Worm (Caenorhabditis elegans) whole organism, L4 larva: ENCODE data around the gene clec-241.

Experiments
- F10B5.3 ChIP-seq: sonication (generic microtip); optimal IDR thresholded peaks from 2 replicates; lab custom pipeline; 2016; ENCODE audit warnings: mild to moderate bottlenecking, missing genetic modification characterization, missing compliant biosample characterization
- F44E2.7 ChIP-seq: fragments of 200-800 bp; sonication (Bioruptor generic); IDR thresholded peaks from 2 replicates; pipeline ENCODE4 v2.1.2; 2022; ENCODE audit warnings: missing genetic modification characterization, missing compliant biosample characterization
- F49E8.2 ChIP-seq: sonication (generic microtip); optimal IDR thresholded peaks from 2 replicates; lab custom pipeline; 2016; ENCODE audit warnings: missing compliant biosample characterization, mild to moderate bottlenecking, missing genetic modification characterization, borderline replicate concordance
- Y105C5A.15 ChIP-seq: fragments of 200-800 bp; sonication (Bioruptor generic); IDR thresholded peaks from 2 replicates; pipeline ENCODE4 v1.3.6; 2022; ENCODE audit warnings: missing genetic modification characterization, missing compliant biosample characterization
- ZK337.2 ChIP-seq: fragments of 200-800 bp; sonication (Bioruptor generic); IDR thresholded peaks from 2 replicates; pipeline ENCODE4 v1.3.6; 2022; ENCODE audit warnings: missing genetic modification reagents, missing genetic modification characterization, missing compliant biosample characterization
- ama-1 ChIP-seq: fragments of 150-350 bp; optimal IDR thresholded peaks from 2 replicates; lab custom pipeline; 2014; ENCODE audit warnings: inconsistent platforms, mixed read lengths
- arid-1 ChIP-seq: fragments of 200-800 bp; sonication (Bioruptor generic); conservative IDR thresholded peaks from 2 replicates; pipeline ENCODE4 v1.3.6; 2022; ENCODE audit warnings: missing genetic modification reagents, missing genetic modification characterization, missing compliant biosample characterization
- ceh-28 ChIP-seq: fragments of 150-350 bp; optimal IDR thresholded peaks from 2 replicates; lab custom pipeline; 2014; ENCODE audit warnings: missing biosample characterization, missing genetic modification reagents, missing genetic modification characterization
- ceh-32 ChIP-seq: sonication (generic microtip); optimal IDR thresholded peaks from 2 replicates; lab custom pipeline; 2016; ENCODE audit warnings: mild to moderate bottlenecking, missing genetic modification characterization, missing compliant biosample characterization; ENCODE audit not compliant: poor library complexity
- ceh-44 ChIP-seq: fragments of 200-800 bp; sonication (Bioruptor generic); IDR thresholded peaks from 2 replicates; pipeline ENCODE4 v1.3.6; 2022; ENCODE audit warnings: missing genetic modification reagents, missing genetic modification characterization, missing compliant biosample characterization
- ces-1 ChIP-seq: fragments of 150-350 bp; sonication (generic microtip); optimal IDR thresholded peaks from 4 replicates; lab custom pipeline; 2014; ENCODE audit warnings: missing biosample characterization, missing genetic modification reagents, missing genetic modification characterization
- daf-12 ChIP-seq: fragments of 150-350 bp; optimal IDR thresholded peaks from 2 replicates; lab custom pipeline; 2014; ENCODE audit warnings: missing biosample characterization, missing genetic modification reagents, missing genetic modification characterization
- daf-19 ChIP-seq: fragments of 200-800 bp; sonication (Bioruptor generic); conservative IDR thresholded peaks from 2 replicates; pipeline ENCODE4 v1.3.6; 2022; ENCODE audit warnings: missing genetic modification characterization, missing compliant biosample characterization
- duxl-1 ChIP-seq: sonication (generic microtip); optimal IDR thresholded peaks from 2 replicates; lab custom pipeline; 2016; ENCODE audit warnings: mild to moderate bottlenecking, missing genetic modification characterization, moderate library complexity, missing compliant biosample characterization; ENCODE audit not compliant: poor library complexity
- dve-1 ChIP-seq: sonication (generic microtip); optimal IDR thresholded peaks from 2 replicates; lab custom pipeline; 2017; ENCODE audit warnings: antibody characterized with exemption, mild to moderate bottlenecking, missing genetic modification characterization, missing compliant biosample characterization; ENCODE audit not compliant: insufficient read depth
- egl-43 ChIP-seq: fragments of 200-800 bp; sonication (Bioruptor generic); IDR thresholded peaks from 2 replicates; pipeline ENCODE4 v1.3.6; 2022; ENCODE audit warnings: missing genetic modification reagents, missing genetic modification characterization, missing compliant biosample characterization
- fkh-10 ChIP-seq: fragments of 150-350 bp; optimal IDR thresholded peaks from 2 replicates; lab custom pipeline; 2014; ENCODE audit warnings: missing biosample characterization, missing genetic modification reagents, missing genetic modification characterization
- hlh-30 ChIP-seq: sonication (generic microtip); optimal IDR thresholded peaks from 2 replicates; lab custom pipeline; 2017; ENCODE audit warnings: antibody characterized with exemption, mild to moderate bottlenecking, missing genetic modification characterization, missing compliant biosample characterization; ENCODE audit not compliant: insufficient read depth
- lim-7 ChIP-seq: fragments of 200-800 bp; sonication (Bioruptor generic); IDR thresholded peaks from 2 replicates; pipeline ENCODE4 v1.3.6; 2022; ENCODE audit warnings: missing genetic modification characterization, missing compliant biosample characterization
- lin-1 ChIP-seq: fragments of 200-800 bp; sonication (Bioruptor generic); IDR thresholded peaks from 2 replicates; pipeline ENCODE4 v1.3.6; 2022; ENCODE audit warnings: missing genetic modification reagents, missing genetic modification characterization, missing compliant biosample characterization
- lin-13 ChIP-seq: fragments of 150-350 bp; optimal IDR thresholded peaks from 2 replicates; lab custom pipeline; 2014; ENCODE audit warnings: missing biosample characterization, missing genetic modification reagents, missing genetic modification characterization
- madf-5 ChIP-seq, 2 experiments: fragments of 200-800 bp; sonication (Bioruptor generic); IDR thresholded peaks; 2 replicates each; pipeline ENCODE4 v1.3.6; 2022; ENCODE audit warnings: missing compliant biosample characterization in 2 of 2, missing genetic modification characterization in 2 of 2
- mep-1 ChIP-seq: fragments of 150-350 bp; sonication (generic microtip); optimal IDR thresholded peaks from 3 replicates; lab custom pipeline; 2014; ENCODE audit warnings: missing biosample characterization, missing genetic modification characterization
- mes-2 ChIP-seq: sonication (generic microtip); optimal IDR thresholded peaks from 2 replicates; lab custom pipeline; 2016; ENCODE audit warnings: missing genotype, mild to moderate bottlenecking, missing genetic modification characterization, missing compliant biosample characterization; ENCODE audit not compliant: poor library complexity, severe bottlenecking
- mxl-3 ChIP-seq: fragments of 200-800 bp; sonication (Bioruptor generic); optimal IDR thresholded peaks from 2 replicates; lab custom pipeline; 2018; ENCODE audit warnings: mild to moderate bottlenecking, missing genetic modification characterization, missing compliant biosample characterization
- nhr-111 ChIP-seq: fragments of 200-800 bp; sonication (Bioruptor generic); optimal IDR thresholded peaks from 2 replicates; lab custom pipeline; 2018; ENCODE audit warnings: mild to moderate bottlenecking, missing genetic modification characterization, missing compliant biosample characterization
- nhr-42 ChIP-seq: fragments of 200-800 bp; sonication (Bioruptor generic); IDR thresholded peaks from 2 replicates; pipeline ENCODE4 v1.3.6; 2022; ENCODE audit warnings: missing genetic modification characterization, missing compliant biosample characterization
- php-3 ChIP-seq: fragments of 200-800 bp; sonication (Bioruptor generic); IDR thresholded peaks from 2 replicates; pipeline ENCODE4 v1.3.6; 2022; ENCODE audit warnings: missing genetic modification reagents, missing genetic modification characterization, missing compliant biosample characterization
- saeg-2 ChIP-seq: fragments of 200-800 bp; sonication (Bioruptor generic); IDR thresholded peaks from 2 replicates; pipeline ENCODE4 v1.3.6; 2022; ENCODE audit warnings: missing genetic modification reagents, missing genetic modification characterization, missing compliant biosample characterization
- sdz-12 ChIP-seq: fragments of 200-800 bp; sonication (Bioruptor generic); optimal IDR thresholded peaks from 2 replicates; lab custom pipeline; 2018; ENCODE audit warnings: mild to moderate bottlenecking, missing genetic modification characterization, missing compliant biosample characterization
- snpc-1.2 ChIP-seq: fragments of 200-800 bp; sonication (Bioruptor generic); IDR thresholded peaks from 2 replicates; pipeline ENCODE4 v1.3.6; 2022; ENCODE audit warnings: missing genetic modification reagents, missing genetic modification characterization, missing compliant biosample characterization
- snpc-4 ChIP-seq: fragments of 150-350 bp; optimal IDR thresholded peaks from 2 replicates; lab custom pipeline; 2014; ENCODE audit warnings: missing biosample characterization, missing genetic modification characterization
- spr-1 ChIP-seq: sonication (generic microtip); optimal IDR thresholded peaks from 2 replicates; lab custom pipeline; 2016; ENCODE audit warnings: mild to moderate bottlenecking, missing genetic modification characterization, missing compliant biosample characterization
- tra-1 ChIP-seq: fragments of 200-800 bp; sonication (Bioruptor generic); IDR thresholded peaks from 2 replicates; pipeline ENCODE4 v1.3.6; 2022; ENCODE audit warnings: missing genetic modification reagents, missing genetic modification characterization, missing compliant biosample characterization
- unc-130 ChIP-seq: sonication (generic microtip); optimal IDR thresholded peaks from 2 replicates; lab custom pipeline; 2016; ENCODE audit warnings: missing genetic modification reagents, missing genetic modification characterization, missing compliant biosample characterization
- zag-1 ChIP-seq: fragments of 150-350 bp; optimal IDR thresholded peaks from 2 replicates; lab custom pipeline; 2014; ENCODE audit warnings: missing biosample characterization, missing genetic modification characterization
- ztf-7 ChIP-seq: fragments of 150-350 bp; optimal IDR thresholded peaks from 2 replicates; lab custom pipeline; 2014; ENCODE audit warnings: missing biosample characterization, missing genetic modification characterization

Gene clec-241

ce11 chrV:17021361-17021760, 8.2 kb upstream of the clec-241 start, which contains the start of gene F49H6.12:
F49H6.12 (minus strand) TSS chrV:17021461.
- TF ChIP-seq spr-1 (tag; lab: Kevin White, UChicago) (no peak), saeg-2 (GFP tag; lab: Robert Waterston, UW) (no peak), ces-1 (GFP tag; lab: Kevin White, UChicago) (no peak), sdz-12 (no peak), fkh-10 (no peak), zag-1 (tag; lab: Kevin White, UChicago) (no peak)

DNA sequence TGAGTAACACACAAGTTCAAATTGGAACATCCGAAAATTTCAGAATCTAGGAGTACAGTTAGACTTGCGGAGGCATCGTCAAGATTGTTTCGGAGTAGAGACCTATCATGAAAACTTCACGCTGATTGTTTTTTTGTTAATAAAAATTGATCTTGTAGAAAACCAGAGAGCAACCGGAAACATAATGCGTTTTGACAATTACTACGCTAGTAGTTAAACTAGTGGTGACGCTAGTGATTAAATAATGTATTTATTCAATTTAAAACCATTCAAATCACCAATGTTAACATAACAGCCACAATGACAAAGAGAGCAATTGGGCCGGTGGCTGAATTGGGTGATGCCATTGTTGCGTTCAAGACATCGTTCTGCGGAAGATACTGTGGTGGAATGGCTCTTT, 6.6 kb upstream of the clec-241 start, which contains the start of gene F49H6.17:
TSS of gene F49H6.17 (plus strand) at position 301 of the 400 bp plus-strand sequence.
- TF ChIP-seq F49E8.2 (tag; lab: Kevin White, UChicago) (no peak), madf-5 (GFP tag; IDR thresholded peaks at IDR 0.05; lab: Robert Waterston, UW) (no peak), snpc-4 (tag; lab: Kevin White, UChicago) (no peak), ces-1 (GFP tag; lab: Kevin White, UChicago) (no peak), php-3 (GFP tag; lab: Robert Waterston, UW) (no peak), ama-1 (lab: Kevin White, UChicago) (no peak), ceh-28 (no peak), Y105C5A.15 (GFP tag; lab: Robert Waterston, UW) (no peak), ceh-44 (no peak), daf-12 (tag; lab: Kevin White, UChicago) (no peak), unc-130 (no peak), ztf-7 (tag; lab: Kevin White, UChicago) (no peak), nhr-42 (no peak), nhr-111 (no peak), tra-1 (no peak), F44E2.7 (GFP tag; lab: Robert Waterston, UW) (no peak), ZK337.2 (no peak), dve-1 (tag; lab: Kevin White, UChicago) (no peak), lin-1 (GFP tag; lab: Robert Waterston, UW) (no peak)

DNA sequence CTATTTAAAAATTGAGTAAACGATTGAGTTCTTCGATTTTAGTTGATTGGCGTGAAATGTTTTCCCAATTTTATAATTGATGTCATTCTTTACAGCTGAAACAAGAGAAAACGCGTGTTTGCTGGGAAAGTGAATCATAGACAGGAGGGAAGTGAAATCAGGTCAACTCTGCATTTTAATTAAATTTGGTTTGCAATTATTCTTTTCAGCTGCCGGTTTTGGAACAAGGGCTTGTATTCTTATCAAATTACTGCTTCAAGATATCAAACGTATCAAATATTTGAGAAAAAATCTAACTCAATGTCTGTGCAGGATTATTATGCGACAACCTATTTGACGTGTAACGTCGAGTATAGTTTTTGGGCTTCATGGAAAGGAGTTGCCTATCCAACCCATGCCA, 3.7 kb upstream of the clec-241 start, which contains the start of gene srh-97:
TSS of gene srh-97 (plus strand) at position 301 of the 400 bp plus-strand sequence.
- TF ChIP-seq mes-2 (no peak), snpc-1.2 (GFP tag; lab: Robert Waterston, UW) (no peak), ceh-32 (tag; lab: Kevin White, UChicago) (no peak), duxl-1 (tag; lab: Kevin White, UChicago) (no peak), arid-1 (GFP tag; lab: Robert Waterston, UW) (no peak), F10B5.3 (tag; lab: Kevin White, UChicago) (no peak), daf-19 (GFP tag; lab: Robert Waterston, UW) (no peak), ceh-28 (no peak), hlh-30 (no peak), Y105C5A.15 (GFP tag; lab: Robert Waterston, UW) (no peak), egl-43 (no peak), mep-1 (tag; lab: Kevin White, UChicago) (no peak), tra-1 (no peak), mxl-3 (GFP tag; lab: Kevin White, UChicago) (no peak), lin-13 (GFP tag; lab: Kevin White, UChicago) (no peak), ama-1 (lab: Kevin White, UChicago) (no peak), lim-7 (GFP tag; lab: Robert Waterston, UW) (no peak)
